Fruit fly (Drosophila melanogaster): ENCODE data around the gene CG17440.
A peak's percentile ranks its signal among the peaks of the same experiment; 100 is the strongest.

Gene CG17440

DNA sequence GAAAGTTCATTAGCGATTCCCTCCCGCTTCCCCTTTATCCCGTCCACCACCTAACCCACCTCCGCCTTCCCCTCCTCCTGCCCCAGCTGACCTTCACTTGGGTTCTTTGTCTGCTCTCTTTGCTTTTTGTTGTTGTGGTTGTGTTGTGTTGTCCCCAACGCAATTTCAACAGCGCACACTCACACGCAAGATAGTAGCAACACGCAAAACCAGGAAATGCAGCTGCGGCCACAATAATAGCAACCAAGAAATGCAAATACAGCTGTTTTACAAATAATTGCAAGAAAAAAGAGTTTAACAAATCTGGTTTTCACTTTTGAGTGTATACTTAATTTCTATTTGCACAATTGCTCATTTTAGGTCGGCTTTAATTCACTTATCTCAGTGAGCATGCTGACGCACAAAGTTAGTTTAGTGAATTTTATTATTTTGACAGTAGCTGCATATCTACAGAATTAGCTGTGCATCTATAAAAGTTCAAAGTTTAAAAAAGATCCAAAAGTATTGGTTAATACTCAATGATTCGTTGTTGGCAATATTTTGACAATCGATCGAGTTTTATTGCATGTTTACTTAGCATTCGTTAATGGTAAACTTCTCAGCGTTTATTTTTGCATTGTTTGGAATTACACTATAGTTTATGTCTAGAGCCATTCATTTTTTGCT, 18.4 kb downstream of the CG17440 start (continued):
- TF ChIP-seq tup (GFP tag; optimal IDR thresholded peaks at IDR 0.05) (no peak), lmd (GFP tag; IDR thresholded peaks at IDR 0.05) (peak; percentile 29; the same call in 1 of the 2 replicates), Vsx1 (GFP tag; optimal IDR thresholded peaks at IDR 0.05) (no peak), Meics (GFP tag; optimal IDR thresholded peaks at IDR 0.05) (no peak)

DNA sequence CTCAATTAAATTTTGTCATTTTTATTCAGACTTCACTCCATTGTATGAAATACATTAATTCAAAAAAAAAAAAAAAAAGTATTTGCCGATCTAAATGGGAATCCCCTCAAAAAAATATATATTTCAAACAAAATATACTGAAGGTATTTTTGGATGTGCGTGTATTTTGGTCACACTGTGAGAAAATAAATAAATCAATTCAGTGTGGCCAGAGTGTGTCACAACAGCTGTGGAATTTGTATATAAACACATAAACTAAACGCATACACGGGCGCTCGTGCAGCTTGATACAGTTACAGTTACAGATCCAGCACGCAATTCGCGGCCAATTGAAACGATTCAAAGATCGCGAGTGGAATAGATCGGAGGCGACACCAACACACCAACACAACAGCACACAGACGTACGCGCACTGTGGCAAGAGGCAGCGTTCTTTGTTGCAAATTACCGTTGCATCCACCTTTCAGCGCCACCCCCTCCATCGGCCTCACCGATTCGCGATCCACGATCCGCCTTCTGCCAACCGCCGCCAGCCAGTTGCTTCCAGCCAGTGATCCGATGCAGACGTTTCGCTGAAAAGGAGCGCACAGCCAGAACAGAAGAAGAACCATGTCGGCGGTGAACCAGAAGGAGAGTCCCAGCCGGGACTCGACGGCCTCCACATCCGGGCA, 19.4 kb downstream of the CG17440 start, which contains the start of gene CG17754:
Gene CG17754 (plus strand): TSS at position 260 of the 671 bp plus-strand sequence.
- TF ChIP-seq ci (GFP tag; IDR thresholded peaks at IDR 0.05) (no peak), sug (tag; optimal IDR thresholded peaks at IDR 0.05) (peak; percentile 6), CG9797 (GFP tag; optimal IDR thresholded peaks at IDR 0.05) (peak; percentile 78), CG30403 (GFP tag; optimal IDR thresholded peaks at IDR 0.05) (no peak), CG11093 (GFP tag; IDR thresholded peaks at IDR 0.05) (no peak), pzg (GFP tag; optimal IDR thresholded peaks at IDR 0.05) (peak; percentile 61), sd (tag; optimal IDR thresholded peaks at IDR 0.05) (peak; percentile 85), tup (GFP tag; optimal IDR thresholded peaks at IDR 0.05) (no peak), Fer1 (GFP tag; optimal IDR thresholded peaks at IDR 0.05) (no peak), CG2116 (GFP tag; optimal IDR thresholded peaks at IDR 0.05) (peak; percentile 27), Gug (GFP tag; IDR thresholded peaks at IDR 0.05) (no peak), vfl (GFP tag; optimal IDR thresholded peaks at IDR 0.05) (no peak), CG10267 (tag; optimal IDR thresholded peaks at IDR 0.05) (peak; percentile 14), CG11695 (GFP tag; IDR thresholded peaks at IDR 0.05) (no peak), CoRest (tag; optimal IDR thresholded peaks at IDR 0.05) (peak; percentile 79), CG8281 (tag; optimal IDR thresholded peaks at IDR 0.05) (no peak), row (GFP tag; IDR thresholded peaks at IDR 0.05) (peak; percentile 34; the same call in 1 of the 3 replicates), CG11456 (GFP tag; IDR thresholded peaks at IDR 0.05) (no peak), CG11504 (tag; optimal IDR thresholded peaks at IDR 0.05) (peak; percentile 40), ara (GFP tag; IDR thresholded peaks at IDR 0.05) (no peak), chif (GFP tag; optimal IDR thresholded peaks at IDR 0.05) (no peak), CG9215 (GFP tag; IDR thresholded peaks at IDR 0.05) (no peak), CG8924 (tag; optimal IDR thresholded peaks at IDR 0.05) (peak; percentile 34), CG17912 (GFP tag; optimal IDR thresholded peaks at IDR 0.05) (no peak), gfzf (GFP tag; optimal IDR thresholded peaks at IDR 0.05) (peak; percentile 82), CG16813 (GFP tag; IDR thresholded peaks at IDR 0.05; ENCODE audit: partially characterized antibody) (peak; percentile 19; the same call in 1 of the 3 replicates), crp (GFP tag; optimal IDR thresholded peaks at IDR 0.05) (peak; percentile 21 to 83), ac (GFP tag; optimal IDR thresholded peaks at IDR 0.05) (no peak), CG4730 (GFP tag; IDR thresholded peaks at IDR 0.05) (no peak), CG8359 (GFP tag; optimal IDR thresholded peaks at IDR 0.05; ENCODE audit: borderline replicate concordance) (no peak), salm (tag; optimal IDR thresholded peaks at IDR 0.05) (no peak), GATAe (GFP tag; conservative IDR thresholded peaks at IDR 0.05) (no peak), CHES-1-like (GFP tag; optimal IDR thresholded peaks at IDR 0.05) (peak; percentile 0), CG2202 (tag; optimal IDR thresholded peaks at IDR 0.05) (no peak), CG6175 (GFP tag; IDR thresholded peaks at IDR 0.05) (no peak), CG6689 (GFP tag; IDR thresholded peaks at IDR 0.05) (no peak), Dp (GFP tag; optimal IDR thresholded peaks at IDR 0.05) (peak; percentile 33), CG10209 (GFP tag; optimal IDR thresholded peaks at IDR 0.05) (no peak), CG17568 (GFP tag; optimal IDR thresholded peaks at IDR 0.05) (no peak), Lhr (GFP tag; optimal IDR thresholded peaks at IDR 0.05) (peak; percentile 59), BEAF-32 (GFP tag; optimal IDR thresholded peaks at IDR 0.05) (peak; percentile 31), trem (tag; optimal IDR thresholded peaks at IDR 0.05) (peak; percentile 29), CG1603 (tag; optimal IDR thresholded peaks at IDR 0.05) (peak; percentile 8)
